Worm (Caenorhabditis elegans): Measurements from ENCODE around the gene F45D11.11.
"Not testable (repeated sequence)": the region's sequence is repeated elsewhere in the genome, so short reads cannot be mapped to it uniquely, and the experiment has no call there.

The F45D11.11 gene

DNA sequence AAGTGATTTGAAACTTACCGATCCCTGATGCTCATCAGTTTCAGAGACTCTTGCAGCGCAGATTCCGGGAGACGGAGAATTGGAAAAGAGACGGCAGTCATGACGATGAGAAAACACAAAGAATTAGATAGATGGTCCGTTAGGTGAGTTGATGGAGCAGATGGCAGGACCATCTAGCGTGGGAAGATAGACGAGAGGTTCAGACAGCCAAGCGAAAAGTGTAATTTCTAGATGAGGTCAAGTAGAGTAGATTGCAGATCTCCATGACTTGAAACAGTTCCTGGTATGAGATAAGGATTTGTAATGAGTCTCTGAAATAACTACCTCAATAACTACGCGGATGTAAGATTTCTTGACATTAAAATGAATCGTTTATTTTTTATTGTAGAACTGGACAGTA is at the start of gene F45D11.11:
Gene F45D11.11, minus strand, starts transcription at position 101 of the 400 bp plus-strand sequence.
- TF ChIP-seq tbx-2, ceh-9, R02D3.7 (tag; optimal IDR thresholded peaks at IDR 0.05): not testable (repeated sequence)

ce11 chrII:1045692-1046091 is 49.7 kb upstream of the F45D11.11 start, which contains the start of gene str-148:
str-148 (plus strand) TSS chrII:1045992.
- TF ChIP-seq ceh-9 (tag; optimal IDR thresholded peaks at IDR 0.05) (no peak), ztf-11 (tag; optimal IDR thresholded peaks at IDR 0.05) (no peak), ceh-28 (tag; optimal IDR thresholded peaks at IDR 0.05) (no peak), lin-15B (tag; optimal IDR thresholded peaks at IDR 0.05) (no peak), hmg-11 (tag; optimal IDR thresholded peaks at IDR 0.05) (no peak), nhr-77 (tag; optimal IDR thresholded peaks at IDR 0.05) (no peak), egl-27 (tag; optimal IDR thresholded peaks at IDR 0.05) (no peak), nhr-12 (tag; optimal IDR thresholded peaks at IDR 0.05) (no peak), aly-2 (tag; optimal IDR thresholded peaks at IDR 0.05) (no peak), skn-1 (tag; optimal IDR thresholded peaks at IDR 0.05) (no peak), jun-1 (tag; optimal IDR thresholded peaks at IDR 0.05) (no peak), nhr-11 (tag; optimal IDR thresholded peaks at IDR 0.05) (no peak), R02D3.7 (tag; optimal IDR thresholded peaks at IDR 0.05) (no peak), zag-1 (tag; optimal IDR thresholded peaks at IDR 0.05) (no peak), ztf-4 (tag; optimal IDR thresholded peaks at IDR 0.05) (no peak), elt-2 (tag; optimal IDR thresholded peaks at IDR 0.05) (no peak)

DNA sequence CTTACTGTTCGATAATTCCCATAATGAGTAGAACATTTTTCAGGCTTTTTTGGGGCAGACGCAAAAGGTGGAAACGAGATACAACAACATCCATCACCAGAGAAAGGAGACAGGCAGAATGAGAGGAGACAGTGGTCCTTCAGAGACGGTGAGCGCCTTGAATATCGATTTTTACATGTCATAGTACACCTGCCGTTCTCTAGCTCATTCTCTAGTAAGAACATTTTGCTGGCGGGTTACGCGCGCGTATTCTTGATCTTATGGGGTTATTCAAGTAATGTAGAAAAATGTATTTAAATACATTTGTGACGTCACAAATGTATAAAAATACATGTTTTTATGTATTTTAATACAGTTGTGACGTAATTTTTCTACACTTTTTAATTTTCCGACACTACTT is 47.9 kb upstream of the F45D11.11 start, which contains the start of gene fbxb-45:
Gene fbxb-45, minus strand, starts transcription at position 101 of the 400 bp plus-strand sequence.
- TF ChIP-seq nhr-43 (tag; optimal IDR thresholded peaks at IDR 0.05; ENCODE audit: poor library complexity, severe bottlenecking); nhr-23 (tag; optimal IDR thresholded peaks at IDR 0.05); nhr-28 (tag; optimal IDR thresholded peaks at IDR 0.05): not testable (repeated sequence)

- no peak for TF ChIP-seq nhr-11 (tag; optimal IDR thresholded peaks at IDR 0.05)
- TF ChIP-seq pha-4 (tag; optimal IDR thresholded peaks at IDR 0.05) = no peak
- no peak for TF ChIP-seq sea-2 (GFP tag; optimal IDR thresholded peaks at IDR 0.05)
- TF ChIP-seq jun-1 (tag; optimal IDR thresholded peaks at IDR 0.05) = no peak
- no peak for TF ChIP-seq ama-1 (optimal IDR thresholded peaks at IDR 0.05)
- TF ChIP-seq hmg-11 (tag; optimal IDR thresholded peaks at IDR 0.05) = no peak
- no peak for TF ChIP-seq R02D3.7 (tag; optimal IDR thresholded peaks at IDR 0.05)
- no peak for TF ChIP-seq fkh-2 (tag; optimal IDR thresholded peaks at IDR 0.05)
- TF ChIP-seq nhr-77 (tag; optimal IDR thresholded peaks at IDR 0.05) = no peak
- no peak for TF ChIP-seq snpc-4 (tag; optimal IDR thresholded peaks at IDR 0.05)
- no peak for TF ChIP-seq nfya-1 (tag; optimal IDR thresholded peaks at IDR 0.05; ENCODE audit: insufficient read depth)
- no peak for TF ChIP-seq elt-2 (tag; optimal IDR thresholded peaks at IDR 0.05)
- TF ChIP-seq ztf-4 (tag; optimal IDR thresholded peaks at IDR 0.05) = no peak
- no peak for TF ChIP-seq mml-1 (tag; optimal IDR thresholded peaks at IDR 0.05)
- no peak for TF ChIP-seq unc-39 (tag; optimal IDR thresholded peaks at IDR 0.05)
- TF ChIP-seq ceh-9 (tag; optimal IDR thresholded peaks at IDR 0.05) = no peak
- no peak for TF ChIP-seq nhr-67 (tag; optimal IDR thresholded peaks at IDR 0.05)
- no peak for TF ChIP-seq nhr-43 (tag; optimal IDR thresholded peaks at IDR 0.05; ENCODE audit: poor library complexity, severe bottlenecking)
- no peak for TF ChIP-seq fkh-10 (GFP tag; optimal IDR thresholded peaks at IDR 0.05)
- no peak for TF ChIP-seq nhr-25 (tag; optimal IDR thresholded peaks at IDR 0.05)
Measured at ce11 chrII:1042227-1042626, 46.2 kb upstream of the F45D11.11 start, which contains the start of gene fbxb-41. fbxb-41 (minus strand) TSS chrII:1042327.

ce11 chrII:1040464-1040863 is 44.5 kb upstream of the F45D11.11 start, which contains the start of gene fbxb-39:
fbxb-39 (minus strand) TSS chrII:1040564.
- TF ChIP-seq pha-4 (tag; optimal IDR thresholded peaks at IDR 0.05) = no peak
- no peak for TF ChIP-seq ztf-11 (tag; optimal IDR thresholded peaks at IDR 0.05)
- no peak for TF ChIP-seq skn-1 (tag; optimal IDR thresholded peaks at IDR 0.05)
- TF ChIP-seq ceh-28 (tag; optimal IDR thresholded peaks at IDR 0.05) = no peak
- no peak for TF ChIP-seq hmg-11 (tag; optimal IDR thresholded peaks at IDR 0.05)
- TF ChIP-seq nhr-28 (tag; optimal IDR thresholded peaks at IDR 0.05) = no peak
- no peak for TF ChIP-seq sea-2 (GFP tag; optimal IDR thresholded peaks at IDR 0.05)
- no peak for TF ChIP-seq ama-1 (optimal IDR thresholded peaks at IDR 0.05)
- TF ChIP-seq fos-1 (tag; optimal IDR thresholded peaks at IDR 0.05) = no peak
- no peak for TF ChIP-seq pqm-1 (tag; optimal IDR thresholded peaks at IDR 0.05)
- no peak for TF ChIP-seq nhr-25 (tag; optimal IDR thresholded peaks at IDR 0.05)
- no peak for TF ChIP-seq ceh-9 (tag; optimal IDR thresholded peaks at IDR 0.05)

Measured in whole organism, L3 larva.